Worm (Caenorhabditis elegans): ENCODE data around the gene W03G1.5.
A peak's percentile ranks its signal among the peaks of the same experiment; 100 is the strongest.

The W03G1.5 gene

DNA sequence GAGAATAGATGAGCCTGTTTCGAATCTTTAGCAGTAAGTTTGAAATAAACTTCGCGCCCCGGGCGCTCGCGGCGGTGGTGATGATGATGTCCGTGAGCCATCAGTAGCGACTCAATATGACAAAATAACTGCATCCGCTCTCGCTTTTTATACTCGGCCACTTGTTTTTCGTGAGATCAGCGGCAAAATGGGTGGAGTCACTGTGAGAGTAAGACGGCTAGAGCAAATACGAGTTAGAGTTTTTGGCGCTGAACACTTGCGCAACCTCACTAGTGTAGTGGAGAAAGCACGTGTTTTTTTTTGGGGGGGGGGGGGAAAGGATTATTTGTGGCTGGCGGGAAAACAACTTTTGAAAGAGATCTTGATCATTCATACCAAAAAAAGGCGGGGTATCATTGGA lies at the start of gene W03G1.5:
Gene W03G1.5, minus strand, starts transcription at position 101 of the 400 bp plus-strand sequence.
- TF ChIP-seq W03F9.2 (tag; optimal IDR thresholded peaks at IDR 0.05): no peak
- TF ChIP-seq him-1 (tag; optimal IDR thresholded peaks at IDR 0.05): no peak

DNA sequence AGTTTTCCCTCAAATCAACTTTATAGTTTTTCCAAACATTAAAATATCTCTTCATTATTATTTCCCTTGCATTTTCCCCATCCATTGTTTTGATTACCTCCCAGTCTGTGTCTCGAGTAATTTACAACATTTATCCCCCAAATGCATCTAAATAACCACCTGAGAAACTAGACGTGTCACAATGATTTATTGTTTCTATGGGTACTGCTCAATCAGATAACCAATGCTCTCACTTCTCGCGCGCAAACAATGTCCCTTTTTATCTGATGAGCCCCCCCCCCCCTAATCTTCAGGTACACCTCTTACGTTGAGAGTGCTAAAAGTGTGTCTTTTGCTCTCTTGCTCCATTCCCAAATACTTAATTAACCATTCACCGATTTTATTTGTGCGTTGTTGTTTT lies 47.7 kb upstream of the W03G1.5 start:
- TF ChIP-seq W03F9.2 (tag; optimal IDR thresholded peaks at IDR 0.05): no peak
- TF ChIP-seq dao-5 (tag; optimal IDR thresholded peaks at IDR 0.05): no peak
- TF ChIP-seq him-1 (tag; optimal IDR thresholded peaks at IDR 0.05): no peak

DNA sequence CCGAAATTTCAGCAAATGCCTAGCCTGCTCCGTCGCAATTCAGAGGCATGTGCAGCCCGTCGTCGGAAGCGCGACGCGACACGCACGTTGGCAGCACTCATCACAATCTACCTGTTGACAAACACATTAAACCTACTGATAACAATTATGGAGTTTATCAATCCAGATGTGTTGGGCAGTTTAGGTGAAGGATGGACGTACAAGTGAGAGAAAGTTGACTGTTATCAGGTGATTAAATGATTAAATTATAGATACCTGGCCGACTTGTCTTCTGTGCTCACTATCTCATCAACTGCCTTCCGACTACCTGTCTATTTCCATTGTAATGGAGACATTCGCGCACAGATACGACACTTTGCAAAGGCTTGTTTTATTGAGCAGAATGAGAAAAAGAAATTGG lies 45.6 kb upstream of the W03G1.5 start:
- TF ChIP-seq him-1 (tag; optimal IDR thresholded peaks at IDR 0.05): no peak
- no peak for TF ChIP-seq W03F9.2 (tag; optimal IDR thresholded peaks at IDR 0.05)
- no peak for TF ChIP-seq dao-5 (tag; optimal IDR thresholded peaks at IDR 0.05)

DNA sequence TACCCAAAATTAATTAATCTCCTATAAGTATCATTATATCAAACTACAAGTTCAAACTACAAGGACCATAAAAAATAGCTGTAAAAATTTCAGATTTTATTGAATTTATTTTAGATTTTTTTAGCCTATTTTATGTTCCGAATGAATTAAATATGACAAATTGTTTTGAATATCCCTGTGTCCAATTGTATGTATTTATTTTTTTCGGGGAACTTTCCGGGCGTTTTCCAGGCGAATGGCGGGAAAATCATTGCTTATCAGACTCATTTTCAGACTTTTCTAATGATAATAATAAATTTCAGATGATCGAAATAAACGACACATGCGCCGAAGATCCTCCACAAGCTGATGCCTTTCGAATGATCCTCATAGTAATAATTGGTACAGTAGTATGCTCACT lies 41.7 kb upstream of the W03G1.5 start, which contains the start of gene F56A11.4:
Gene F56A11.4, plus strand, starts transcription at position 301 of the 400 bp plus-strand sequence.
- no peak for TF ChIP-seq him-1 (tag; optimal IDR thresholded peaks at IDR 0.05)
- no peak for TF ChIP-seq dao-5 (tag; optimal IDR thresholded peaks at IDR 0.05)
- TF ChIP-seq W03F9.2 (tag; optimal IDR thresholded peaks at IDR 0.05): no peak

DNA sequence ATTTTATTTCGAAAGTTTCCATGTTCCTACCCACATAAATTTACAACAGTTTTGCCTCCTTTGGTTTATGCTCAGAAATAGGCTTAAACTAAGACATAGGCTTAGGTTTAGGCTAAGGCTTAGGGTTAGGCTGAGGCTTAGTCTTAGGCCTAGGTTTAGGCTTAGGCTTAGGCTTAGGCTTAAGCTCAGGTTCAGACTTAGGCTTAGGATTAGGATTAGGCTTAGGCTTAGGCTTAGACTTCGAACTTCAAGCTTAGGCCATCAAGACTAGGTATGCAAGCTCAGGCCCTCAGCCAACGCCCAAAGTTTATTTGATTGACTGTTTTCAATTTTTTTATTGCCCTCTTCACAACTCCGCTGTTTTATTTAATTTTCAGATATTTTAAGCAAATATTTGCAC lies 39.6 kb upstream of the W03G1.5 start:
- TF ChIP-seq him-1 (tag; optimal IDR thresholded peaks at IDR 0.05): no peak
- TF ChIP-seq dao-5 (tag; optimal IDR thresholded peaks at IDR 0.05): no peak
- TF ChIP-seq W03F9.2 (tag; optimal IDR thresholded peaks at IDR 0.05): no peak

DNA sequence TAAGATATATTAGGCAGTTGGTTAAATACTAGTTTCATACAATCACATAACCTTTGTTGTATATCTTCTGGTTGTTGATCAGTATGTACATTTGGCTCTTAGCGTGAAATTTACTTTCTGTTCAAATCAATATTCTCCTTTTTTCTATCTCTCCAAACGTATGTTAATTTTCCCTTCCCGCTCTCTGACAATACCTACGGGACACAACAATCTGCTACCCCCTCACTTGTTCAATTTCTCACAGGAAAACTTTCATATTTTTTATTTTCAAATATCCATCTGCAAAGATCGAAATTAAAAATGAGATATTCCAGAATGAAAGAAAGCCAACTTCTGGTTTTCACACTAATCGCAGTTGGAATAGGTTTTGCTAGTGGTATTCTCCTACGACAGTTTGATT lies 25.6 kb upstream of the W03G1.5 start, which contains the start of gene glt-7:
Gene glt-7, plus strand, starts transcription at position 301 of the 400 bp plus-strand sequence.
- TF ChIP-seq him-1 (tag; optimal IDR thresholded peaks at IDR 0.05) (no peak), W03F9.2 (tag; optimal IDR thresholded peaks at IDR 0.05) (no peak), dao-5 (tag; optimal IDR thresholded peaks at IDR 0.05) (no peak)

DNA sequence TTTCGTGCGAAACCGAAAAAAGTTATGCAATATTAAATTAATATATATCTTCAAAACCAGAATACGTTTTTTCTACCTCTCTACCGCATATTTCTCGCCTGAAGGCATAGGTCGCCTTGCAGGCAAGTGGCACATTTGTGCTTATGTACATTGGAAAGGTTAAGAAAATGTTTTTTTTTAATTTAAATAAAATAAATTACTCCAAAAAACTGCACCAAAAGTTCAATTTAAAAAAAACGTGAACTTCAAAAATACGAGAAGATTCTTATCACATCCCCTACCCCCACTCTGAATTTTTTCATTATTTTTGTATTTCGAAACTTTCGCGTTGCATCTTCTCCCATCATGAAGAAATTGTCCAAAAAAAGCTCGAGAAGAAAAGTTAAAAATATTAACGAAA lies 18.1 kb upstream of the W03G1.5 start, which contains the start of gene W03G1.2:
Gene W03G1.2, plus strand, starts transcription at position 301 of the 400 bp plus-strand sequence.
- no peak for TF ChIP-seq him-1 (tag; optimal IDR thresholded peaks at IDR 0.05)
- TF ChIP-seq dao-5 (tag; optimal IDR thresholded peaks at IDR 0.05): no peak
- no peak for TF ChIP-seq W03F9.2 (tag; optimal IDR thresholded peaks at IDR 0.05)

DNA sequence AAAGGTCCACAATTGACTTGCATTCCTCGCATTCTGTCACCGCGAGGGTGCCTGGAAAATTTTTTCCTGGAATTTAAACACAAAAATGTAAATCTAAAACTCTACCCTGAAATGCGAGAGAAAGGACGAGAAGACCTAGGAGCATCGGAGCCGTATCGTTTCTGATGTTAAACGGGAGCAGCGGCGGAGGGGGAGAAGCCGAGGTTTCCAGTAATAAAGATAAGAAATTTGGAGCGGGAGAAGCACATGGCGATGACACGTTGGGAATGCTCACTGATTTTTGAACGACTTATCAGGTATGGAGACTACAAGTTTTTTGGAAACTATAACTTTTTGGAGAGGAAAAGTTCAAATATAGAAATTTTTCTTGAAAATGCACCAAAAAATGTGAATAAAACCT lies 17.3 kb upstream of the W03G1.5 start, which contains the start of gene asm-3:
Gene asm-3, minus strand, starts transcription at position 215 of the 400 bp plus-strand sequence.
- TF ChIP-seq him-1 (tag; optimal IDR thresholded peaks at IDR 0.05): no peak
- TF ChIP-seq W03F9.2 (tag; optimal IDR thresholded peaks at IDR 0.05): no peak
- TF ChIP-seq dao-5 (tag; optimal IDR thresholded peaks at IDR 0.05): no peak

DNA sequence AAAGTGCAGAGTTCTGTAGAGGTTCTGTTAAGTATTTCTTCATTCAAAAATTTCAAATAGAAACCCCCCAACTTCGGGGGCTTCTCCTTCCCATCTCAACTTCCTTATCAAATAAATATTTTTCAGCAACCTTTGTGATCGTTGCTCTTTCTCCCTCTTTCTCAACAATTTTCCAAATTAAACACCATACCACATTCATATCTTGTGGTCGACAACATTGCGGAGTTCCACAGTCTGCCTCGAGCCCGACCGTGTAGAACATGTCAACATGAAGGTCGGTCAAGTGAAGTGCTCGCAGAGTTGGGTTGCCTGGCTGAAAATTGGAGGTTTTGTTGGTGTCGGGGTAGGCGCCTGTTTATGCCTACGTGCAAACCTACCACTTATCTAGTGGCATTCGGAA lies 16.3 kb upstream of the W03G1.5 start:
- no peak for TF ChIP-seq W03F9.2 (tag; optimal IDR thresholded peaks at IDR 0.05)
- no peak for TF ChIP-seq him-1 (tag; optimal IDR thresholded peaks at IDR 0.05)
- no peak for TF ChIP-seq dao-5 (tag; optimal IDR thresholded peaks at IDR 0.05)

DNA sequence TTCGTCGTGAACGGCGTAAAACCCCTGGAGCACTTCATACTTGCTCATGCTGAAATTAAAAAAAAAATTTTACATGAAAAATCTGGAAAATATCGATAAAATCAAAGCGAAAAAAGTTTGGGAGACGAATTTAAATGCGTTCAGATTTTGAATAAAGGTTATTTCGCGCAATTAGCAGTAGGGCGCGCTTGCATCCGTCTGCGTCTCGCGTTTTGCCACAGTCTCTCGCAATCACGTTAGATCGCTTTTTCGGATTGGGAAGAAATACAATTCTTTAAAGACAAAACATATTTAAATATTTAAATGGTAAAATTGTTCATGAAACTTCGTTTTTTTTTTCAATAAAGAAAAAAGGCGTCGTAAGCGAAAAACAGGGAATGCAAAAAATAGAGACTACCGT lies 13.1 kb upstream of the W03G1.5 start, which contains the start of gene pig-1:
Gene pig-1, minus strand, starts transcription at position 49 of the 400 bp plus-strand sequence.
- TF ChIP-seq him-1 (tag; optimal IDR thresholded peaks at IDR 0.05) (no peak), W03F9.2 (tag; optimal IDR thresholded peaks at IDR 0.05) (peak; percentile 27)

DNA sequence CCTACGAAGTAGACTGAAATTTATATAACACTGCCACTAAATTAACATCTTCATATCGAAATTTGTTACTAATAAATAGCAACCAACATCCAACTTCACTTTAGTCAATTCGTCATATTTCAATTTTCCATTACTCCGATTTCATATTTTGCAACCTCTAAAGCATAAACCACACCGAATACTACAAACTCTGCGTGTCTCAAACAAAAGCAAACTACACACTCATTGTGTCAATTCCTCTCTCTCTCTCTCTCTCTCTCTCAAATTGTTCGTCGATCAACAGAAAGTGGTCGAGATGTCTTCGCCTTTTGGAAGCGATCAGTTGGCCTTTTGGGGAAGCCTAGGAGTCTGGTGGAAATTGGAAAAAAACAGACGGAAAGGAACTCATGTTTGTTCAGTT lies 1.8 kb downstream of the W03G1.5 start:
- TF ChIP-seq W03F9.2 (tag; optimal IDR thresholded peaks at IDR 0.05) (no peak), dao-5 (tag; optimal IDR thresholded peaks at IDR 0.05) (no peak), him-1 (tag; optimal IDR thresholded peaks at IDR 0.05) (no peak)

DNA sequence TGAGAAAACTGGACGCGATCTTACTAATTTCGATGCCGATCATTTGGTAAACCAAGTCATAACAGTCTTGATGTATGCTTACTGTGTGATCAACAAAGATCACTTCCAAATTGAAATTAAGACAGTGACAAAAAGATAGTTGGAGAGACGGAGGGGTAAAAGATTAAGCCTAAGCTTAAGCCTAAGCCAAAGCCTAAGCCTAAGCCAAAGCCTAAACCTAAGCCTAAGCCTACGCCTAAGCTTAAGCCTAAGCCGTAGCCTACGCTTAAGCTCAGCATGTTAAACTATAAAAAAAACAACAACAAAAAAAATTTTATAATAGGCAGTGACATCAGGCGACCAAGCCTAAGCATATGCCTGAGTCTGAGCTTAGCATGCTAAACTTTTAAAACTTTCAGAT lies 9.1 kb downstream of the W03G1.5 start:
- TF ChIP-seq dao-5 (tag; optimal IDR thresholded peaks at IDR 0.05) (no peak), him-1 (tag; optimal IDR thresholded peaks at IDR 0.05) (no peak), W03F9.2 (tag; optimal IDR thresholded peaks at IDR 0.05) (no peak)

DNA sequence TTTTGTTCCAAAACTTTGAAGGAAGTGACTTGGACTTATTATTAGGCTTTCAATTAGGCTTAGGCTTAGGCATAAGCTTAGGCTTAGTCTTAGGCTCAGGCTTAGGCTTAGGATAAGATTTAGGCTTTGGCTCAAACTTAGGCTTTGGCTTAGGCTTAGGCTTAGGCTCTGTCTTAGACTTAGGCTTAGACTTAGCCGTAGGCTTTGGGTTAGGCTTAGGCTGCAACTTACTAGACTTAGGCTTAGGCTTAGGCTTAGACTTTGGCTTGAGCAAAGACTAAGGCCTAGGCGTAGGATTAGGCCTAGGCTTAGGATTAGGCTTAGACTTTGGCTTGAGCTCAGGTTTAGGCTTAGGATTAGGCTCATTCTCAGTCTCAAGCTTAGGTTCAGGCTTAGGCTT lies 21.5 kb downstream of the W03G1.5 start:
- TF ChIP-seq W03F9.2 (tag; optimal IDR thresholded peaks at IDR 0.05) (no peak), dao-5 (tag; optimal IDR thresholded peaks at IDR 0.05) (no peak), him-1 (tag; optimal IDR thresholded peaks at IDR 0.05) (no peak)

DNA sequence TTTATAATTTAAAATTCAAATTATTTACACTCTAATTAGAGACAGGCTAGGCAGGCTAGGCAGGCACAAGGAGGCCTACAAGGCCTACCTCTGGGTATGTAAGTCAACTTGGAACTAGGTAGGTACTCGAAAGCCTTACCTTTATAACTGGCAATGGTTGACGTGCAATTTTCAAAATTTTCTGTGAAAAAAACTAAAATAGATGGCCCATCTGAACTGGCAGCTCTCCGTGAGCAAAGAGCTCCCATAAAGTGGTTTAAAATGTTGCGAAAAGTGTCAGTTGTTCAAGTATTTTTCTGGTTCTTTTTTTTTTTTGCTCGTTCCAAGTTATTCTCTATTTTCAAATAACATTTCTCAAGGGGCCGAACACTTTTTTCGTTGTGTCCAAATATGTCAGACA lies 22.3 kb downstream of the W03G1.5 start:
- TF ChIP-seq W03F9.2 (tag; optimal IDR thresholded peaks at IDR 0.05) (no peak), him-1 (tag; optimal IDR thresholded peaks at IDR 0.05) (no peak), dao-5 (tag; optimal IDR thresholded peaks at IDR 0.05) (no peak)

DNA sequence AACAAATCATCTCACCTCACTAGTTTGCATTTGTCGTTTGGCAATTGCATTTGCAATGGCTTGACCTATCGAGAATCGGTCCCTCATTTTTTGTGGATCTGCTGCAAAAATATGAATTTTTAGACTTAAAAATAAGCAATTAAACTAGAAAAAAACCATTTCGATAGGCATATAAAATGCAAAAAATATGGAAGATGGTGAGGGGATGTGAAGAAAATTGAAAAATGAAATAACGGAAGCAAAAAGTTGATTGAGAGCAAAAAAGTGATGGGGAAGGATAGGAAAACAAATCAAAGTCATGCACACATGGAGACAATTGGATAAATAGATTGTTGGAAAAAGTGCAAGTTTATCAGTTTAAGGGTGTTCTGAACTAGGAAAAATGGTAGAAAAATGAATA lies 25.2 kb downstream of the W03G1.5 start, which contains the start of gene npr-37:
Gene npr-37, minus strand, starts transcription at position 101 of the 400 bp plus-strand sequence.
- no peak for TF ChIP-seq dao-5 (tag; optimal IDR thresholded peaks at IDR 0.05)
- TF ChIP-seq W03F9.2 (tag; optimal IDR thresholded peaks at IDR 0.05): no peak
- TF ChIP-seq him-1 (tag; optimal IDR thresholded peaks at IDR 0.05): no peak
